Fruit fly (Drosophila melanogaster): ENCODE results near the gene aos.

DNA sequence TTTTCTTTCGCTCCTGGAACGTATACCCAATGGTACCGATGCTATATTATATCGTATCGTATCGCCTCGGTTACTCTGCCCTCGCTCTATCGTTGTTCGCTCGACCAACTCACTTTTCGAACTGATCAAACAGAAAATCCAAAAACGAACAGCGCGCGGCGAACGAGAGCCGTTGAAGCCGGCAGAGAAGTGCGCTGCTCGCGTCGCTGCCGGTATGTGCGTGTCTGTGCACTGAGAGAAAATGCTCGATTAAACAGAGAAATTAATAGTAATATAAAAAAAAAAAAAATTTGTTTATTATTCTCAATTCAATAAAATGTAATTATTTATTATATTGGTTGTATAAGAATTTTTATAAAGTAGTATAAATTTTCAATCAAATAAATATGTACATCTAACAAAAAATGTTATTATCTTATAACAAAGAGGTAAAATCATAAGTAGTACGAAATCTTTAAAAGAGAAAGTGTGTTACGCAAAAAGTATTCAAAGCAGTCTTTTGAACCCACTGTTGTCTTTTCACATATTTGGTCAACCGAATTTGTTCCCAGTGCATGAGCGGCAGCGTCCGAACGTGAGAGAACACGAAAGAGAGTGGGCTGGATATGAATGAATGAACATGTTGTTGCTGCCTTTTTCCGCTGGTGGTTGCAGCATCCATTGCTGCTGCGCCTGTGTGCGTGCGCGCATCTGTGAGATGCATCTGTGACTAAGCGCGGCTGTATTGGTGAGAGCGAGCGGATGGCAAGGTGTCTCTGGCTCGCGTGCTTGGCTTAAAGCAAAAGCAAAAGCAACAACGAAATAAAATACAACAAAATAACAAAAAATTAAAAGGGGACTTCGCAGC is at the start of gene aos:
- peak; percentile 91 for TF ChIP-seq CG6276 (GFP tag; optimal IDR thresholded peaks at IDR 0.05)
- TF ChIP-seq dsx (GFP tag; optimal IDR thresholded peaks at IDR 0.05; ENCODE audit: poor library complexity, severe bottlenecking): peak; percentile 86
- peak; percentile 58 for TF ChIP-seq vri (GFP tag; optimal IDR thresholded peaks at IDR 0.05)
- TF ChIP-seq OdsH (GFP tag; optimal IDR thresholded peaks at IDR 0.05): peak; percentile 93
- peak; percentile 92 for TF ChIP-seq CG6792 (GFP tag; optimal IDR thresholded peaks at IDR 0.05)
- peak; percentile 77 for TF ChIP-seq CG31627 (GFP tag; optimal IDR thresholded peaks at IDR 0.05)
